Worm (Caenorhabditis elegans) whole organism, young adult: ENCODE data around the gene F38B6.3.

Source experiments
- B0336.3 ChIP-seq: fragments of 200-800 bp; sonication (Bioruptor generic); IDR thresholded peaks from 2 replicates; pipeline ENCODE4 v1.3.6; 2022; ENCODE audit warnings: missing genetic modification characterization, missing compliant biosample characterization
- D2030.7 ChIP-seq: fragments of 200-800 bp; sonication (Bioruptor generic); IDR thresholded peaks from 2 replicates; pipeline ENCODE4 v1.3.6; 2022; ENCODE audit warnings: missing genetic modification reagents, missing genetic modification characterization, missing compliant biosample characterization
- F22D6.2 ChIP-seq: sonication (generic microtip); optimal IDR thresholded peaks from 2 replicates; lab custom pipeline; 2016; ENCODE audit warnings: mild to moderate bottlenecking, missing genetic modification characterization, missing compliant biosample characterization
- F37B4.10 ChIP-seq: fragments of 200-800 bp; sonication (Bioruptor generic); IDR thresholded peaks from 2 replicates; pipeline ENCODE4 v1.3.6; 2022; ENCODE audit warnings: missing genetic modification characterization, missing compliant biosample characterization
- F52B5.7 ChIP-seq: sonication (generic microtip); optimal IDR thresholded peaks from 2 replicates; lab custom pipeline; 2016; ENCODE audit warnings: mild to moderate bottlenecking, missing genetic modification characterization, missing compliant biosample characterization
- athp-1 ChIP-seq: sonication (generic microtip); optimal IDR thresholded peaks from 2 replicates; lab custom pipeline; 2017; ENCODE audit warnings: mild to moderate bottlenecking, missing genetic modification characterization, missing compliant biosample characterization
- bed-1 ChIP-seq: fragments of 200-800 bp; sonication (Bioruptor generic); IDR thresholded peaks from 2 replicates; pipeline ENCODE4 v1.3.6; 2022; ENCODE audit warnings: missing genetic modification reagents, missing genetic modification characterization, missing compliant biosample characterization
- ccch-3 ChIP-seq: fragments of 200-800 bp; sonication (Bioruptor generic); optimal IDR thresholded peaks from 2 replicates; lab custom pipeline; 2018; ENCODE audit warnings: mild to moderate bottlenecking, missing genetic modification characterization, missing compliant biosample characterization
- cebp-1 ChIP-seq, 2 experiments: fragments of 200-800 bp in 1 of 2; sonication (Bioruptor generic) in 1 of 2; sonication (generic microtip) in 1 of 2; IDR thresholded peaks in 1 of 2; optimal IDR thresholded peaks in 1 of 2; 2 replicates each; pipeline versions ENCODE4 v1.3.6 to Lab custom; 2017 to 2022; ENCODE audit warnings: missing compliant biosample characterization in 2 of 2, missing genetic modification characterization in 2 of 2, mild to moderate bottlenecking in 1 of 2, missing genetic modification reagents in 1 of 2, moderate library complexity in 1 of 2
- ekl-4 ChIP-seq: fragments of 200-800 bp; sonication (Bioruptor generic); IDR thresholded peaks from 2 replicates; pipeline ENCODE4 v1.3.6; 2022; ENCODE audit warnings: missing genetic modification reagents, missing genetic modification characterization, missing compliant biosample characterization
- hrde-1 ChIP-seq: sonication (generic microtip); optimal IDR thresholded peaks from 2 replicates; lab custom pipeline; 2016; ENCODE audit warnings: missing genetic modification characterization, mild to moderate bottlenecking, missing compliant biosample characterization, moderate library complexity, missing genotype, missing genetic modification reagents, borderline replicate concordance
- lin-35 ChIP-seq, 3 experiments: fragments of 150-350 bp in 2 of 3; sonication (generic microtip) in 1 of 3; optimal IDR thresholded peaks; 2 replicates each; lab custom pipeline; 2014 to 2018; ENCODE audit warnings: missing biosample characterization in 3 of 3, missing genetic modification characterization in 3 of 3, missing genetic modification reagents in 3 of 3
- lir-1 ChIP-seq: fragments of 200-800 bp; sonication (Bioruptor generic); conservative IDR thresholded peaks from 2 replicates; pipeline ENCODE4 v1.3.6; 2022; ENCODE audit warnings: missing genetic modification reagents, missing genetic modification characterization, missing compliant biosample characterization
- lsy-27 ChIP-seq: sonication (generic microtip); optimal IDR thresholded peaks from 2 replicates; lab custom pipeline; 2017; ENCODE audit warnings: missing genetic modification characterization, mild to moderate bottlenecking, missing compliant biosample characterization, antibody characterized with exemption, missing genotype, borderline replicate concordance; ENCODE audit not compliant: insufficient read depth
- madf-3 ChIP-seq: fragments of 200-800 bp; sonication (Bioruptor generic); IDR thresholded peaks from 2 replicates; pipeline ENCODE4 v1.3.6; 2022; ENCODE audit warnings: missing genetic modification reagents, missing genetic modification characterization, missing compliant biosample characterization
- madf-8 ChIP-seq: fragments of 200-800 bp; sonication (Bioruptor generic); conservative IDR thresholded peaks from 2 replicates; pipeline ENCODE4 v1.3.6; 2022; ENCODE audit warnings: missing genetic modification reagents, missing genetic modification characterization, missing compliant biosample characterization
- nfyb-1 ChIP-seq: fragments of 200-800 bp; sonication (Bioruptor generic); IDR thresholded peaks from 2 replicates; pipeline ENCODE4 v1.3.6; 2022; ENCODE audit warnings: missing genetic modification reagents, missing genetic modification characterization, missing compliant biosample characterization
- nhr-120 ChIP-seq: fragments of 200-800 bp; sonication (Bioruptor generic); IDR thresholded peaks from 2 replicates; pipeline ENCODE4 v1.3.6; 2022; ENCODE audit warnings: missing genetic modification characterization, missing compliant biosample characterization
- nhr-80 ChIP-seq: sonication (generic microtip); optimal IDR thresholded peaks from 2 replicates; lab custom pipeline; 2016; ENCODE audit warnings: missing genetic modification characterization, missing compliant biosample characterization
- nhr-90 ChIP-seq: sonication (generic microtip); optimal IDR thresholded peaks from 2 replicates; lab custom pipeline; 2016; ENCODE audit warnings: missing genotype, mild to moderate bottlenecking, missing genetic modification characterization, missing compliant biosample characterization
- pha-4 ChIP-seq: fragments of 150-350 bp; sonication (generic microtip); optimal IDR thresholded peaks from 2 replicates; lab custom pipeline; 2014; ENCODE audit warnings: missing biosample characterization, missing genetic modification reagents, missing genetic modification characterization
- rcor-1 ChIP-seq: fragments of 200-800 bp; sonication (Bioruptor generic); IDR thresholded peaks from 2 replicates; pipeline ENCODE4 v1.3.6; 2022; ENCODE audit warnings: missing genetic modification reagents, missing genetic modification characterization, missing compliant biosample characterization
- rec-8 ChIP-seq, 2 experiments: sonication (generic microtip); optimal IDR thresholded peaks; 2 replicates each; lab custom pipeline; 2016; ENCODE audit warnings: mild to moderate bottlenecking in 2 of 2, missing genetic modification characterization in 2 of 2, missing genetic modification reagents in 2 of 2, missing genotype in 2 of 2, missing biosample characterization in 1 of 2, missing compliant biosample characterization in 1 of 2, moderate library complexity in 1 of 2
- snpc-1.1 ChIP-seq: sonication (generic microtip); optimal IDR thresholded peaks from 2 replicates; lab custom pipeline; 2017; ENCODE audit warnings: missing genetic modification characterization, mild to moderate bottlenecking, missing compliant biosample characterization, antibody characterized with exemption, moderate library complexity, missing genotype, missing genetic modification reagents; ENCODE audit not compliant: insufficient read depth
- tlf-1 ChIP-seq: fragments of 200-800 bp; sonication (Bioruptor generic); optimal IDR thresholded peaks from 2 replicates; lab custom pipeline; 2018; ENCODE audit warnings: mild to moderate bottlenecking, missing genetic modification characterization, missing compliant biosample characterization
- unc-130 ChIP-seq: sonication (generic microtip); optimal IDR thresholded peaks from 2 replicates; lab custom pipeline; 2016; ENCODE audit warnings: missing genetic modification reagents, missing genetic modification characterization, missing compliant biosample characterization
- ztf-18 ChIP-seq: sonication (generic microtip); optimal IDR thresholded peaks from 2 replicates; lab custom pipeline; 2016; ENCODE audit warnings: missing genotype, mild to moderate bottlenecking, missing genetic modification characterization, missing compliant biosample characterization
- ztf-3 ChIP-seq: fragments of 200-800 bp; sonication (Bioruptor generic); optimal IDR thresholded peaks from 2 replicates; lab custom pipeline; 2018; ENCODE audit warnings: mild to moderate bottlenecking, missing genetic modification characterization, missing compliant biosample characterization

The F38B6.3 gene

DNA sequence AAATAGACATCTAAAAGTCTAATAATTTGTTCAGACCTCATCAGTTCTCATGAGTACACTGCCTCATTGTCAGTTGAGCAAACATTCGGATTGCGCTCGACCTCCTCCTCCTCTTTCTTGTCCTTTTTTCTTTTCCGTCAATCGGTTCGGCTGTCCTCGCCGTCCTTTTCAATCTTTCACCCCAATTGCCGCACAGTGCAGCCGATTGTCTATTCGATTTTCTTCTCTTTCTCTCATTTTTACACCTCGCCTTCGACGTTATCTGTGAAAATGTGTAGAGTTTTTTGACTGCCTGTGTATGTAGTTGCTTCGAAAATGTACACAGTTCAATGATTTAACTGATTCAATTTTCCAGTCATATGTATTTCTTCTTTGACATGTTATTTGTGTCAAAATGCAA, 40.3 kb upstream of the F38B6.3 start (continued):
- TF ChIP-seq tlf-1 (GFP tag; lab: Kevin White, UChicago): no peak
- TF ChIP-seq ztf-3: no peak
- TF ChIP-seq lsy-27 (tag; lab: Kevin White, UChicago): no peak
- no peak for TF ChIP-seq F22D6.2 (tag; lab: Kevin White, UChicago)
- no peak for TF ChIP-seq madf-3 (GFP tag; lab: Robert Waterston, UW)
- no peak for TF ChIP-seq cebp-1 (GFP tag; IDR thresholded peaks at IDR 0.05; lab: Robert Waterston, UW)
- TF ChIP-seq cebp-1 (tag; optimal IDR thresholded peaks at IDR 0.05; lab: Kevin White, UChicago): peak; percentile 12
- TF ChIP-seq madf-8 (GFP tag; lab: Robert Waterston, UW): no peak
- TF ChIP-seq D2030.7 (GFP tag; lab: Robert Waterston, UW): no peak
- TF ChIP-seq, all 124 proteins: peak for 3

DNA sequence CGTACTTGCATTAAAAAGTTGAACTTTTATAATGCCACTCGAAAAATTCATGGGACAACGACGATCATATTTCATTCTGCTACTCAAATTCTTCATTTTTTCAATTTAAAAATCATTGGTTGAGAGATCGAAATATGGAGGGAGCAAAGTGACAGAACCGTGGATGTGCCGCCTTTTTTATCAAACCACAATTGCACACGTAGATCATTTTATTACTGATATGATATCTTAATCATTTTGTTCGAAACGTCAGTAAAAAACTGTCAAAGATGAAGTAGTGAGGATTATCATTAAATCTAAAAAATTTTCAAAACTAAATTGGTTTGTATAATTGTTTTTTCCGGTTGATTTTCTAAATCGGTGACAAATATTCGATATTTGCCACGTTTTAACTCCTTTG, 39.3 kb upstream of the F38B6.3 start:
- no peak for TF ChIP-seq D2030.7 (GFP tag; lab: Robert Waterston, UW)
- no peak for TF ChIP-seq unc-130
- no peak for TF ChIP-seq F52B5.7 (tag; lab: Kevin White, UChicago)
- TF ChIP-seq nhr-80 (tag; lab: Kevin White, UChicago): peak; percentile 50

DNA sequence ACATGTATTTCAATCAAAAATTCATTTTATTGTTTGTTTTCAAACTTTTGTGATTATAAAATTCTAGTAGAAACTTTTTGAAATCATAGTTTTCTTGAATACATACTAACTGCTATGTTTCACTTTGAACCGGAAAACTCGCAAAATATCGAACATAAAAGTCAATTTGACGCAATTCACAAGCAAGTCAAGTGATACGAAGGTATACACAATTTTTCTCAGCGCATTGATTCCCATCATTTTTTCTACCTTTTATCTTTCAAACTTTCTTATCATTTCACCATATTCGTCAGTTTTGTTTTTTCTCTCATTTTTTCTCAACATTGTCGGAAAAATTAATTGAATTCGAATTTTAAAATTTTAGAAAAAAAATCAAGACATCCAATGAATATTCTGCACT, 38.3 kb upstream of the F38B6.3 start, which contains the start of gene nhr-173:
Gene nhr-173 (plus strand): TSS at position 366 of the 400 bp plus-strand sequence.
- TF ChIP-seq rcor-1 (GFP tag; lab: Robert Waterston, UW) (no peak), nhr-80 (tag; lab: Kevin White, UChicago) (peak; percentile 47)

DNA sequence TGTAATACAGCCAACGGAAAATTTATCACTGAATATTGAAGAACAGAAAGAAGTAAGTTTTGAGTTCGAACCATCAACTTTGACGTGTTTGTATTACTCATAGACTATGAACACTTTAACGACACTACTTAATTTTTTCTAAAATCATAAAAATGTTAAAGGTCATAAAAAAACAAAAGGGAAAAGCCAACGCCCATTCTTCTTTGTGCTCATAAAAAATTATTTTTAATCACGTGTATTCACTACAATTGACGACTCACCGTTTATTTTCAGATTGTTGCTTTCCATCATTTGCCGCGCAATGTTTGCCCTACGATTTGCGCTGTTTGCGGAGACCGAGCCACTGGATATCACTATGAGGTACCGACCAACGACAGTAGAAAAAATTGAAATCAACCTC, 37.2 kb upstream of the F38B6.3 start:
- TF ChIP-seq lin-35 (GFP tag; optimal IDR thresholded peaks at IDR 0.05; lab: Kevin White, UChicago) (no peak), lir-1 (GFP tag; lab: Robert Waterston, UW) (no peak)

DNA sequence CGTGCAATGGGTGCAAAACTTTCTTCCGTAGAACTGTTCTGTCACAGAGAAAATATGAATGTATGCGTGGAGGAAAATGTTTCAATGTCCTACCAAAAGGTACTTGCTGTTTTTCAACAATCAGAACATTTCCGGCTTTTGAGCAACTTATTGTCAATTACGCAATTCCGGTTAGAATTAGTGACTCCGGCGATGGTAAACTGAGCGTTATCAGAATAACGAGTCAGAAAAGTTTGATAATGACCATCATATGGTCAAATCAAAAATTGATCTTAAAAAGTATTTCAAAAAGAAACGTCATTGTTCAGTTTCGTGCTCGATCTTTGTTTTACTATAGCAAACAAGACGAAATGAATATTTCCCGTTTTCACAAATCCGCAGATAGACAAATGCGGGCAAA, 36.7 kb upstream of the F38B6.3 start:
- TF ChIP-seq nhr-120 (GFP tag; lab: Robert Waterston, UW) (0 out of 2 replicates have a peak, but pooled peaks have one; percentile 57), lsy-27 (tag; lab: Kevin White, UChicago) (no peak), nhr-80 (tag; lab: Kevin White, UChicago) (peak; percentile 38), ccch-3 (no peak)

DNA sequence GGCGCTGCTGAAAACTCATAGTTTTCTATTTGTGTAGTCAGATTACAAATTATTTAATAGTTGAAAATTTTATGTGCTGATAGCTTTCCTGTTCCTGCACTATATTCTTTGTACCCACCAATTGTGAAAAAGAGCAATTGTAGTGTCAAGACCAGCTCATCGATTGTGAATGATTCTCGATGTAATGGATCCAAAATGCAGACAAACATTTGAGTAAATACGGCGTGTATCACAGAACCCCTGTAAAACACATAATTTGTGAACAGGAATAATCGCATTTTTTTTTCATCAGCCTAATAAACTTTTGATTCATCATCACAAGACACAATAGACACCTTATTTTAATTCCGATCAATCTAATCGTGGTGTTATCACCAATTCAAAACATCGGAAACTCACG, 31.2 kb upstream of the F38B6.3 start:
- TF ChIP-seq ekl-4 (GFP tag; lab: Robert Waterston, UW): 0 out of 2 replicates have a peak, but pooled peaks have one; percentile 30
- TF ChIP-seq ztf-3: no peak
- no peak for TF ChIP-seq F52B5.7 (tag; lab: Kevin White, UChicago)
- no peak for TF ChIP-seq hrde-1 (tag; lab: Kevin White, UChicago)
- TF ChIP-seq nfyb-1 (GFP tag; lab: Robert Waterston, UW): peak; percentile 5; the same call in 1 of the 2 replicates
- TF ChIP-seq F37B4.10 (GFP tag; lab: Robert Waterston, UW): no peak
- peak; percentile 31 for TF ChIP-seq nhr-80 (tag; lab: Kevin White, UChicago)
- no peak for TF ChIP-seq snpc-1.1 (tag; lab: Kevin White, UChicago)
- no peak for TF ChIP-seq B0336.3
- no peak for TF ChIP-seq pha-4 (tag; lab: Kevin White, UChicago)
- no peak for TF ChIP-seq nhr-90 (tag; lab: Kevin White, UChicago)
- no peak for TF ChIP-seq ztf-18
- no peak for TF ChIP-seq rec-8 (tag; optimal IDR thresholded peaks at IDR 0.05; lab: Kevin White, UChicago)
- no peak for TF ChIP-seq bed-1 (GFP tag; lab: Robert Waterston, UW)
- TF ChIP-seq athp-1: no peak
